Worm (Caenorhabditis elegans) whole organism, L2 larva: ENCODE measurements around the gene C18E9.8.
A peak's percentile ranks its signal among the peaks of the same experiment; 100 is the strongest.

Experiments
- C34F6.9 ChIP-seq: fragments of 150-350 bp; optimal IDR thresholded peaks from 2 replicates; lab custom pipeline; 2014; ENCODE audit warnings: missing biosample characterization, missing genetic modification characterization
- F13H6.1 ChIP-seq: sonication (generic microtip); optimal IDR thresholded peaks from 2 replicates; lab custom pipeline; 2016; ENCODE audit warnings: missing genetic modification characterization, missing compliant biosample characterization
- R02D3.7 ChIP-seq: fragments of 150-350 bp; optimal IDR thresholded peaks from 2 replicates; lab custom pipeline; 2014; ENCODE audit warnings: missing biosample characterization, missing genetic modification characterization
- ZK546.5 ChIP-seq: sonication (generic microtip); optimal IDR thresholded peaks from 2 replicates; lab custom pipeline; 2017; ENCODE audit warnings: missing biosample characterization, missing genetic modification characterization
- alr-1 ChIP-seq: fragments of 150-350 bp; optimal IDR thresholded peaks from 2 replicates; lab custom pipeline; 2014; ENCODE audit warnings: missing biosample characterization, missing genetic modification characterization
- aly-2 ChIP-seq: fragments of 150-350 bp; optimal IDR thresholded peaks from 2 replicates; lab custom pipeline; 2014; ENCODE audit warnings: missing biosample characterization, missing genetic modification characterization
- ama-1 ChIP-seq: fragments of 150-350 bp; optimal IDR thresholded peaks from 2 replicates; lab custom pipeline; 2018; ENCODE audit warnings: inconsistent platforms
- blmp-1 ChIP-seq: sonication (generic microtip); optimal IDR thresholded peaks from 2 replicates; lab custom pipeline; 2017; ENCODE audit warnings: missing genetic modification characterization, mild to moderate bottlenecking, missing compliant biosample characterization, antibody characterized with exemption, moderate library complexity; ENCODE audit not compliant: insufficient read depth
- ceh-82 ChIP-seq: fragments of 150-350 bp; optimal IDR thresholded peaks from 2 replicates; lab custom pipeline; 2014; ENCODE audit warnings: missing biosample characterization, missing genetic modification characterization
- crh-2 ChIP-seq: sonication (generic microtip); optimal IDR thresholded peaks from 2 replicates; lab custom pipeline; 2017; ENCODE audit warnings: missing biosample characterization, missing genetic modification characterization
- dmd-4 ChIP-seq: sonication (generic microtip); optimal IDR thresholded peaks from 2 replicates; lab custom pipeline; 2017; ENCODE audit warnings: missing biosample characterization, missing genetic modification characterization
- egl-27 ChIP-seq: sonication (generic microtip); optimal IDR thresholded peaks from 3 replicates; lab custom pipeline; 2017; ENCODE audit warnings: missing biosample characterization, missing genetic modification reagents, missing genetic modification characterization
- gmeb-1 ChIP-seq: fragments of 150-350 bp; optimal IDR thresholded peaks from 2 replicates; lab custom pipeline; 2014; ENCODE audit warnings: missing biosample characterization, missing genetic modification characterization
- lin-11 ChIP-seq: fragments of 150-350 bp; sonication (generic microtip); optimal IDR thresholded peaks from 2 replicates; lab custom pipeline; 2014; ENCODE audit warnings: missing biosample characterization, missing genetic modification characterization, inconsistent platforms, mixed read lengths
- lin-13 ChIP-seq: fragments of 150-350 bp; optimal IDR thresholded peaks from 2 replicates; lab custom pipeline; 2014; ENCODE audit warnings: missing biosample characterization, missing genetic modification reagents, missing genetic modification characterization
- lsy-2 ChIP-seq, 2 experiments: fragments of 150-350 bp in 1 of 2; sonication (generic microtip) in 1 of 2; optimal IDR thresholded peaks; 2 replicates each; lab custom pipeline; 2014 to 2017; ENCODE audit warnings: missing biosample characterization in 2 of 2, missing genetic modification characterization in 2 of 2
- nhr-11 ChIP-seq: fragments of 150-350 bp; optimal IDR thresholded peaks from 2 replicates; lab custom pipeline; 2014; ENCODE audit warnings: missing biosample characterization, missing genetic modification characterization
- nhr-129 ChIP-seq: fragments of 150-350 bp; optimal IDR thresholded peaks from 2 replicates; lab custom pipeline; 2014; ENCODE audit warnings: missing biosample characterization, missing genetic modification characterization
- nhr-21 ChIP-seq: fragments of 150-350 bp; optimal IDR thresholded peaks from 2 replicates; lab custom pipeline; 2014; ENCODE audit warnings: missing biosample characterization, missing genetic modification characterization
- nhr-23 ChIP-seq: fragments of 150-350 bp; optimal IDR thresholded peaks from 2 replicates; lab custom pipeline; 2014; ENCODE audit warnings: missing biosample characterization, missing genetic modification reagents, missing genetic modification characterization
- nhr-237 ChIP-seq: fragments of 150-350 bp; optimal IDR thresholded peaks from 2 replicates; lab custom pipeline; 2014; ENCODE audit warnings: missing biosample characterization, missing genetic modification characterization
- nhr-25 ChIP-seq: fragments of 150-350 bp; sonication (generic microtip); optimal IDR thresholded peaks from 3 replicates; lab custom pipeline; 2014; ENCODE audit warnings: missing biosample characterization, missing genetic modification characterization
- nhr-6 ChIP-seq: fragments of 150-350 bp; optimal IDR thresholded peaks from 2 replicates; lab custom pipeline; 2014; ENCODE audit warnings: missing biosample characterization, missing genetic modification characterization
- nhr-77 ChIP-seq: fragments of 150-350 bp; optimal IDR thresholded peaks from 2 replicates; lab custom pipeline; 2014; ENCODE audit warnings: missing biosample characterization, missing genetic modification characterization
- peb-1 ChIP-seq: fragments of 150-350 bp; optimal IDR thresholded peaks from 2 replicates; lab custom pipeline; 2014; ENCODE audit warnings: missing biosample characterization, missing genetic modification characterization
- sem-4 ChIP-seq: fragments of 150-350 bp; optimal IDR thresholded peaks from 2 replicates; lab custom pipeline; 2014; ENCODE audit warnings: missing biosample characterization, missing genetic modification reagents, missing genetic modification characterization
- skn-1 ChIP-seq: sonication (generic microtip); optimal IDR thresholded peaks from 2 replicates; lab custom pipeline; 2017; ENCODE audit warnings: missing biosample characterization, missing genetic modification characterization
- sma-3 ChIP-seq: sonication (generic microtip); optimal IDR thresholded peaks from 2 replicates; lab custom pipeline; 2016; ENCODE audit warnings: missing genetic modification reagents, missing genetic modification characterization, missing compliant biosample characterization
- sma-9 ChIP-seq, 2 experiments: fragments of 150-350 bp in 1 of 2; sonication (generic microtip) in 1 of 2; optimal IDR thresholded peaks; 2 replicates each; lab custom pipeline; 2014 to 2016; ENCODE audit warnings: missing genetic modification characterization in 2 of 2, mild to moderate bottlenecking in 1 of 2, missing biosample characterization in 1 of 2, missing compliant biosample characterization in 1 of 2, missing genetic modification reagents in 1 of 2, moderate library complexity in 1 of 2
- unc-39 ChIP-seq: fragments of 150-350 bp; optimal IDR thresholded peaks from 2 replicates; lab custom pipeline; 2014; ENCODE audit warnings: missing biosample characterization, missing genetic modification characterization
- unc-55 ChIP-seq: fragments of 150-350 bp; sonication (generic microtip); optimal IDR thresholded peaks from 3 replicates; lab custom pipeline; 2014; ENCODE audit warnings: missing biosample characterization, missing genetic modification reagents, missing genetic modification characterization
- unc-62 ChIP-seq: fragments of 150-350 bp; optimal IDR thresholded peaks from 2 replicates; lab custom pipeline; 2014; ENCODE audit warnings: missing biosample characterization, missing genetic modification reagents, missing genetic modification characterization
- zag-1 ChIP-seq: fragments of 150-350 bp; optimal IDR thresholded peaks from 2 replicates; lab custom pipeline; 2014; ENCODE audit warnings: missing biosample characterization, missing genetic modification characterization
- ztf-1 ChIP-seq: fragments of 200-800 bp; sonication (Bioruptor generic); conservative IDR thresholded peaks from 2 replicates; pipeline ENCODE4 v1.3.6; 2022; ENCODE audit warnings: missing genetic modification characterization, missing compliant biosample characterization
- ztf-11 ChIP-seq: sonication (generic microtip); optimal IDR thresholded peaks from 2 replicates; lab custom pipeline; 2017; ENCODE audit warnings: missing biosample characterization, missing genetic modification characterization
- ztf-4 ChIP-seq: fragments of 150-350 bp; optimal IDR thresholded peaks from 2 replicates; lab custom pipeline; 2014; ENCODE audit warnings: missing biosample characterization, missing genetic modification characterization

Gene C18E9.8

ce11 chrII:8997479-8997878 lies 9.6 kb upstream of the C18E9.8 start, which contains the start of the genes F44G4.3 and tdp-1:
Gene F44G4.3 (minus strand): TSS chrII:8997662.
Gene tdp-1 (plus strand): TSS chrII:8997825.
- TF ChIP-seq lsy-2 (tag; optimal IDR thresholded peaks at IDR 0.05; lab: Kevin White, UChicago), result peak; percentile 55 to 94
- TF ChIP-seq sma-9 (GFP tag; optimal IDR thresholded peaks at IDR 0.05; lab: Kevin White, UChicago), result no peak
- no peak for TF ChIP-seq sma-9 (tag; optimal IDR thresholded peaks at IDR 0.05; lab: Kevin White, UChicago)
- TF ChIP-seq nhr-237 (tag; lab: Kevin White, UChicago), result no peak
- TF ChIP-seq C34F6.9 (tag; lab: Kevin White, UChicago), result peak; percentile 67
- peak; percentile 68 for TF ChIP-seq unc-55 (GFP tag; lab: Kevin White, UChicago)
- TF ChIP-seq zag-1 (tag; lab: Kevin White, UChicago), result no peak
- no peak for TF ChIP-seq ama-1 (lab: Kevin White, UChicago)
- TF ChIP-seq ztf-11, result no peak
- peak; percentile 18 for TF ChIP-seq nhr-129 (tag; lab: Kevin White, UChicago)
- TF ChIP-seq gmeb-1 (tag; lab: Kevin White, UChicago), result no peak

- TF ChIP-seq dmd-4 (no peak), unc-62 (GFP tag; lab: Kevin White, UChicago) (no peak), lin-13 (GFP tag; lab: Kevin White, UChicago) (no peak), alr-1 (tag; lab: Kevin White, UChicago) (no peak), nhr-23 (tag; lab: Kevin White, UChicago) (no peak), F13H6.1 (tag; lab: Kevin White, UChicago) (no peak)
- TF ChIP-seq, all 48 proteins: peak for 0
Observed at ce11 chrII:8996064-8996463, 8.2 kb upstream of the C18E9.8 start, which contains the start of gene ndub-2. Gene ndub-2 (plus strand): TSS chrII:8996364.

- TF ChIP-seq nhr-25 (no peak), nhr-77 (tag; lab: Kevin White, UChicago) (no peak), aly-2 (tag; lab: Kevin White, UChicago) (no peak), egl-27 (tag; lab: Kevin White, UChicago) (no peak), R02D3.7 (tag; lab: Kevin White, UChicago) (no peak), skn-1 (no peak), nhr-11 (tag; lab: Kevin White, UChicago) (no peak), zag-1 (tag; lab: Kevin White, UChicago) (no peak), lsy-2 (tag; optimal IDR thresholded peaks at IDR 0.05; lab: Kevin White, UChicago) (no peak), sem-4 (no peak), dmd-4 (no peak)
Observed at ce11 chrII:8994336-8994735, 6.5 kb upstream of the C18E9.8 start, which contains the start of gene F44G4.1. Gene F44G4.1 (plus strand): TSS chrII:8994636.

ce11 chrII:8992780-8993179 lies 4.9 kb upstream of the C18E9.8 start, which contains the start of gene ooc-5:
Gene ooc-5 (plus strand): TSS chrII:8993160.
- TF ChIP-seq sma-9 (GFP tag; optimal IDR thresholded peaks at IDR 0.05; lab: Kevin White, UChicago) (no peak), sma-9 (tag; optimal IDR thresholded peaks at IDR 0.05; lab: Kevin White, UChicago) (no peak), nhr-21 (tag; lab: Kevin White, UChicago) (no peak), ztf-4 (tag; lab: Kevin White, UChicago) (no peak), lin-11 (no peak), nhr-6 (tag; lab: Kevin White, UChicago) (no peak), unc-39 (tag; lab: Kevin White, UChicago) (no peak), peb-1 (no peak), crh-2 (tag; lab: Kevin White, UChicago) (no peak), gmeb-1 (tag; lab: Kevin White, UChicago) (no peak), ZK546.5 (no peak), lsy-2 (tag; optimal IDR thresholded peaks at IDR 0.05; lab: Kevin White, UChicago) (peak; percentile 33 to 96), ceh-82 (no peak), nhr-11 (tag; lab: Kevin White, UChicago) (no peak), nhr-25 (no peak), C34F6.9 (tag; lab: Kevin White, UChicago) (peak; percentile 18), sma-3 (GFP tag; lab: Kevin White, UChicago) (no peak), aly-2 (tag; lab: Kevin White, UChicago) (no peak), blmp-1 (tag; lab: Kevin White, UChicago) (no peak), ztf-1 (GFP tag; lab: Robert Waterston, UW) (no peak), F13H6.1 (tag; lab: Kevin White, UChicago) (no peak), nhr-237 (tag; lab: Kevin White, UChicago) (no peak), unc-55 (GFP tag; lab: Kevin White, UChicago) (peak; percentile 52)
